Fruit fly (Drosophila melanogaster) whole organism, wandering third instar larva: ENCODE measurements around the gene CG7379.

Source experiments
- CG32264 ChIP-seq: fragments of 200-800 bp; sonication (Bioruptor generic); optimal IDR thresholded peaks from 2 replicates; lab custom pipeline; 2016; ENCODE audit warnings: missing biosample characterization, missing genetic modification characterization
- GATAd ChIP-seq: sonication (Bioruptor generic); optimal IDR thresholded peaks from 2 replicates; lab custom pipeline; 2016; ENCODE audit warnings: missing biosample characterization, missing genetic modification characterization
- Hnf4 ChIP-seq: fragments of 200-800 bp; sonication (Bioruptor generic); optimal IDR thresholded peaks from 2 replicates; lab custom pipeline; 2016; ENCODE audit warnings: missing biosample characterization, mild to moderate bottlenecking, missing genetic modification characterization
- Vsx2 ChIP-seq: fragments of 200-300, 225-300 bp; sonication (Bioruptor generic); optimal IDR thresholded peaks from 2 replicates; lab custom pipeline; 2018; ENCODE audit warnings: missing biosample characterization, missing genetic modification characterization; ENCODE audit not compliant: partially characterized antibody
- fru ChIP-seq: fragments of 200-800 bp; sonication (Bioruptor generic); optimal IDR thresholded peaks from 3 replicates; lab custom pipeline; 2016; ENCODE audit warnings: missing biosample characterization, mild to moderate bottlenecking, missing genetic modification characterization
- pan ChIP-seq: fragments of >200 bp; optimal IDR thresholded peaks from 2 replicates; lab custom pipeline; 2017
- sv ChIP-seq: fragments of 200-800 bp; sonication (Bioruptor generic); optimal IDR thresholded peaks from 3 replicates; lab custom pipeline; 2016; ENCODE audit warnings: missing biosample characterization, missing genetic modification characterization
- usp ChIP-seq: fragments of >200 bp; optimal IDR thresholded peaks from 2 replicates; lab custom pipeline; 2017; ENCODE audit warnings: missing biosample characterization, missing genetic modification characterization

- TF ChIP-seq GATAd (GFP tag; lab: Kevin White, UChicago) (no peak), CG32264 (GFP tag; lab: Kevin White, UChicago) (no peak), sv (GFP tag; lab: Kevin White, UChicago) (no peak), usp (GFP tag; lab: Kevin White, UChicago) (no peak), Hnf4 (GFP tag; lab: Kevin White, UChicago) (no peak), Vsx2 (GFP tag; lab: Kevin White, UChicago) (no peak), fru (GFP tag; lab: Kevin White, UChicago) (no peak), pan (no peak)
Observed at dm6 chr3R:17758905-17759304, 39.2 kb downstream of the CG7379 start.
